Fruit fly (Drosophila melanogaster) whole organism, adult: ENCODE results near the gene GC2.

Experiments used
- CG11617 ChIP-seq: fragments of 200-800 bp; sonication (Bioruptor generic); optimal IDR thresholded peaks from 2 replicates; lab custom pipeline; 2017; ENCODE audit warnings: mild to moderate bottlenecking, missing biosample characterization, missing genetic modification reagents, missing genetic modification characterization
- CG12768 ChIP-seq: fragments of 200-800 bp; sonication (Bioruptor generic); optimal IDR thresholded peaks from 2 replicates; lab custom pipeline; 2017; ENCODE audit warnings: missing biosample characterization, missing genetic modification characterization, mild to moderate bottlenecking, moderate library complexity, missing genetic modification reagents
- CG14711 ChIP-seq: fragments of 200-800 bp; sonication (Bioruptor generic); optimal IDR thresholded peaks from 2 replicates; lab custom pipeline; 2018; ENCODE audit warnings: missing biosample characterization, mild to moderate bottlenecking, missing genetic modification characterization, moderate library complexity
- CG1620 ChIP-seq: fragments of 200-800 bp; sonication (Bioruptor generic); optimal IDR thresholded peaks from 2 replicates; lab custom pipeline; 2016; ENCODE audit warnings: missing biosample characterization, missing genetic modification characterization
- CG33017 ChIP-seq: fragments of 200-800 bp; sonication (Bioruptor generic); optimal IDR thresholded peaks from 2 replicates; lab custom pipeline; 2018; ENCODE audit warnings: missing biosample characterization, mild to moderate bottlenecking, missing genetic modification characterization, moderate library complexity
- CG5204 ChIP-seq: fragments of 200-800 bp; sonication (Bioruptor generic); optimal IDR thresholded peaks from 2 replicates; lab custom pipeline; 2016; ENCODE audit warnings: missing biosample characterization, missing genetic modification characterization
- CG7045 ChIP-seq: fragments of 200-800 bp; sonication (Bioruptor generic); optimal IDR thresholded peaks from 2 replicates; lab custom pipeline; 2017; ENCODE audit warnings: missing biosample characterization, mild to moderate bottlenecking, missing genetic modification characterization
- CG7101 ChIP-seq: fragments of 200-800 bp; sonication (Bioruptor generic); optimal IDR thresholded peaks from 2 replicates; lab custom pipeline; 2018; ENCODE audit warnings: missing biosample characterization, mild to moderate bottlenecking, missing genetic modification characterization, moderate library complexity
- Clk ChIP-seq: fragments of 200-800 bp; sonication (Bioruptor generic); optimal IDR thresholded peaks from 2 replicates; lab custom pipeline; 2017; ENCODE audit warnings: missing biosample characterization, missing genetic modification characterization
- Crg-1 ChIP-seq: fragments of 200-800 bp; sonication (Bioruptor generic); optimal IDR thresholded peaks from 2 replicates; lab custom pipeline; 2016; ENCODE audit warnings: missing biosample characterization, missing genetic modification characterization
- Hr96 ChIP-seq: fragments of 200-800 bp; sonication (Bioruptor generic); optimal IDR thresholded peaks from 2 replicates; lab custom pipeline; 2016; ENCODE audit warnings: missing biosample characterization, missing genetic modification characterization
- Mnt ChIP-seq: fragments of 200-800 bp; sonication (Bioruptor generic); optimal IDR thresholded peaks from 2 replicates; lab custom pipeline; 2016; ENCODE audit warnings: missing biosample characterization, mild to moderate bottlenecking, missing genetic modification characterization
- bab1 ChIP-seq: fragments of 200-800 bp; sonication (Bioruptor generic); optimal IDR thresholded peaks from 3 replicates; lab custom pipeline; 2019; ENCODE audit warnings: missing biosample characterization, mild to moderate bottlenecking, missing genetic modification characterization, moderate library complexity
- cic ChIP-seq: fragments of 200-800 bp; sonication (Bioruptor generic); optimal IDR thresholded peaks from 2 replicates; lab custom pipeline; 2017; ENCODE audit warnings: missing biosample characterization, mild to moderate bottlenecking, missing genetic modification characterization, moderate library complexity
- cnc ChIP-seq, 2 experiments: fragments of >200 bp; optimal IDR thresholded peaks; 2 replicates each; lab custom pipeline; 2017
- kay ChIP-seq: fragments of 200-800 bp; sonication (Bioruptor generic); peaks from one replicate; lab custom pipeline; 2016; ENCODE audit warnings: missing biosample characterization, missing genetic modification characterization, borderline replicate concordance
- ovo ChIP-seq: fragments of 200-800 bp; sonication (Bioruptor generic); optimal IDR thresholded peaks from 2 replicates; lab custom pipeline; 2016; ENCODE audit warnings: missing biosample characterization, missing genetic modification characterization
- pad ChIP-seq: fragments of 200-800 bp; sonication (Bioruptor generic); optimal IDR thresholded peaks from 3 replicates; lab custom pipeline; 2017; ENCODE audit warnings: missing biosample characterization, missing genetic modification characterization, mild to moderate bottlenecking, moderate library complexity, missing genetic modification reagents
- tj ChIP-seq: fragments of 200-800 bp; sonication (Bioruptor generic); optimal IDR thresholded peaks from 3 replicates; lab custom pipeline; 2017; ENCODE audit warnings: missing biosample characterization, mild to moderate bottlenecking, missing genetic modification characterization, moderate library complexity
- toe ChIP-seq: fragments of 200-800 bp; sonication (Bioruptor generic); optimal IDR thresholded peaks from 2 replicates; lab custom pipeline; 2016; ENCODE audit warnings: missing biosample characterization, missing genetic modification characterization

The GC2 gene

DNA sequence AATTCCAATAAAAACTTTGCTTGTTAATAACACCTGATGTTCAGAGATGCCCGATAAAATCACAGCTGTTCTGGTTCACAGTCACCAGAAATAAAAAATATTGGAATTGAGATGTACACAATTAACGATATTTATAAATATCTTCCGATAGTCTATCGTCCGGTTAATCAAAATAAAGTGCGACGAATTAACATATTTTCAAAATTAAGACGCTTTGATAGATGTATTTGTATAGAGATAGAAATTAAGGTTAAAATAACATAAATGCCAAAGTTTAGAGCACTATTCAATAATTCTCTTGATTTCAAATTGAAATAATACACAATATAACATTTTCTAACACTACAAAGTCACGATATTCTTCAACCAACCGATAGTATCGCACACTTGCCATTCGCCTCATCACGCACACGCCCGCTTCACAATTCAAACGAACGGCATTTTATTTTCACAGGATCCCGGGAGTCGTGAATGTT is 8.7 kb upstream of the GC2 start, which contains the start of the genes CG3281 and aurA:
CG3281 (minus strand) TSS at position 67 of the 476 bp plus-strand sequence.
aurA (plus strand) TSS at position 386 of the 476 bp plus-strand sequence.
- TF ChIP-seq cnc (optimal IDR thresholded peaks at IDR 0.05; lab: Kevin White, UChicago) (no peak), Mnt (GFP tag; lab: Kevin White, UChicago) (peak; percentile 58), CG7101 (tag; lab: Kevin White, UChicago) (peak; percentile 80), CG5204 (GFP tag; lab: Kevin White, UChicago) (peak; percentile 90), pad (GFP tag; lab: Kevin White, UChicago) (peak; percentile 72), CG14711 (tag; lab: Kevin White, UChicago) (peak; percentile 69), tj (peak; percentile 47), cic (peak; percentile 7), Hr96 (GFP tag; lab: Kevin White, UChicago) (peak; percentile 83), CG12768 (GFP tag; lab: Kevin White, UChicago) (peak; percentile 60), kay (no peak), CG11617 (GFP tag; lab: Kevin White, UChicago) (peak; percentile 81), ovo (GFP tag; lab: Kevin White, UChicago) (peak; percentile 86), CG7045 (GFP tag; lab: Kevin White, UChicago) (peak; percentile 54), CG1620 (GFP tag; lab: Kevin White, UChicago) (peak; percentile 93), CG33017 (tag; lab: Kevin White, UChicago) (peak; percentile 48), Clk (GFP tag; lab: Kevin White, UChicago) (peak; percentile 80), toe (GFP tag; lab: Kevin White, UChicago) (peak; percentile 94), Crg-1 (peak; percentile 81), bab1 (GFP tag; lab: Kevin White, UChicago) (peak; percentile 91)

- TF ChIP-seq CG14711 (tag; lab: Kevin White, UChicago) (no peak), Clk (GFP tag; lab: Kevin White, UChicago) (no peak), CG7101 (tag; lab: Kevin White, UChicago) (no peak), cic (no peak), Hr96 (GFP tag; lab: Kevin White, UChicago) (no peak), Mnt (GFP tag; lab: Kevin White, UChicago) (no peak), bab1 (GFP tag; lab: Kevin White, UChicago) (no peak), CG33017 (tag; lab: Kevin White, UChicago) (no peak), CG12768 (GFP tag; lab: Kevin White, UChicago) (no peak), kay (no peak), CG11617 (GFP tag; lab: Kevin White, UChicago) (no peak), pad (GFP tag; lab: Kevin White, UChicago) (no peak), CG5204 (GFP tag; lab: Kevin White, UChicago) (no peak)
Observed at dm6 chr3R:11964000-11964399, 7.5 kb upstream of the GC2 start.

DNA sequence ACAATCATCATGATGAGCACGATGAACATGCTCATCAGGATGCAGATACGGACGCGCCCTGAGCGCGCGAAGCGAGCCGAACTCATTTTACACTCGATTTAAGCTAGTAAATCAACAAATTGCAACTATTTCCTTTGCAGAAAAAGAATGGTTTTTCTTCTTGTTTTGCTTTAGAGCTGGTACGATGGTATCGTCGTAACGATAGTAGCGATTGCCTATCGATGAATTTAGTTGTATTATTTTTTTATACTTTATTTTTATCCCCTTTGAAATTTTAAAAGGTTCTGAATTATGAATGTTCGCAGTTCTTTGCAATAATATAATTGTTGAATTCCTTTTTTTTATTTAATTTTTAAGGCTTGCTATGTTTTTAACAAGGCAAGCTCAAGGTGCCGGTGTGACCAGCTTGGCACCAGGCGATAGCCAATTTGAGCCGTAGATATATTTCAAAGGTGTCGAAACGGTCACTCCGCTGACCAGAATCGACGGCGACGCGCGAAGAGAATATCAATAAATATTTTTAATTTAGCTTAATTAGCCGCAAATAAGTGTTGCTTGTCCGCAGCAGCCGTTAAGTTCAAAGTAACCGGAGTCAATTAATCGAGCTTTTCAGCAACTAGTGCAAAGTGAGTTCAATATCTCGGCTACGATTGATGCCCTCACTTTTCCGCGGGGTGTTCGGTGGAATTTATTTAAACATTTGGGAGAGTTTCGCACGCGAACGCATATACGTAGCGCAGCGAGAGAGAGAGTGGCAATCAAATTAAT is 4.0 kb upstream of the GC2 start, which contains the start of the genes CG12213 and GC1:
CG12213 (minus strand) TSS at position 430 of the 768 bp plus-strand sequence.
GC1 (plus strand) TSS at position 447 of the 768 bp plus-strand sequence.
- TF ChIP-seq toe (GFP tag; lab: Kevin White, UChicago), result peak; percentile 62
- TF ChIP-seq bab1 (GFP tag; lab: Kevin White, UChicago), result peak; percentile 56
- TF ChIP-seq CG11617 (GFP tag; lab: Kevin White, UChicago), result peak; percentile 46
- peak; percentile 39 for TF ChIP-seq CG7101 (tag; lab: Kevin White, UChicago)
- peak; percentile 24 for TF ChIP-seq Mnt (GFP tag; lab: Kevin White, UChicago)
- TF ChIP-seq cic, result no peak
- no peak for TF ChIP-seq Clk (GFP tag; lab: Kevin White, UChicago)
- TF ChIP-seq pad (GFP tag; lab: Kevin White, UChicago), result no peak
- no peak for TF ChIP-seq CG33017 (tag; lab: Kevin White, UChicago)
- TF ChIP-seq CG14711 (tag; lab: Kevin White, UChicago), result peak; percentile 30
- TF ChIP-seq kay, result no peak
- no peak for TF ChIP-seq tj
- TF ChIP-seq cnc (optimal IDR thresholded peaks at IDR 0.05; lab: Kevin White, UChicago), result no peak
- TF ChIP-seq Crg-1, result no peak
- TF ChIP-seq CG7045 (GFP tag; lab: Kevin White, UChicago), result no peak
- no peak for TF ChIP-seq ovo (GFP tag; lab: Kevin White, UChicago)
- TF ChIP-seq CG5204 (GFP tag; lab: Kevin White, UChicago), result peak; percentile 53
- TF ChIP-seq Hr96 (GFP tag; lab: Kevin White, UChicago), result peak; percentile 7
- peak; percentile 32 for TF ChIP-seq CG1620 (GFP tag; lab: Kevin White, UChicago)
- no peak for TF ChIP-seq CG12768 (GFP tag; lab: Kevin White, UChicago)

DNA sequence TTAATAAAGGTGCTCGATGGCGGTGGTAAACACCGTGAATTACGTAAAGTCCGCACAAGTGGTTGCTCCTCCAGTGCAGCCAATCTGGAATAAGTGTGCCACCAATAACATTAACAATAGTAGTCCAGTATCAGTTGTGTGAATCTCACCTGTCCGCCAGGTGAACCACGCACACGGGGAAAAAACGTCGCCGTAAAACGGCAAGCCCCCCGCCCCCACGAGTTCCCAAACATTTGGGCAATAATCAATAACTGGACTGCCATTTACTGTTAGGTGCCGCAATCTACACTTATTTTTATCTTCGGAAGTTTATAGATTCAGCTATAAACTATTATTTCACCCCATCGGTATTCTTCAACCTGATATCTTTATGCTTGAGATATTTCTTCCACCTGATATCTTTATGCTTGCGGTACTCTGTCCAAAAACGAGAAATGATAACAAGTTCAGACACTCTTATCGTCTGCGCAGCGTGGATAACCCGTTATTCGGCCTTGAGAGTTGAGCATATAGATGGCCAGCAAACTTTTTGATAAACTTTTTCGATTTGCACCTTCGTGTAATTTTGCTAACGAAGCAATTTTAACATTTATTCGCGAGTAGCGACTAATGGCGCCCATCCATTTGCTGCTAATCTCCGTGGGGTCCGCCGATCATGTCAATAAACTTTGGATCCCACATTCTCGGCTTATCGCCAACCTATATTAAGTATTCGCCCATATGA is 3.3 kb upstream of the GC2 start:
- TF ChIP-seq Mnt (GFP tag; lab: Kevin White, UChicago) (peak; percentile 8), Hr96 (GFP tag; lab: Kevin White, UChicago) (no peak), Clk (GFP tag; lab: Kevin White, UChicago) (no peak), toe (GFP tag; lab: Kevin White, UChicago) (no peak), CG33017 (tag; lab: Kevin White, UChicago) (no peak), CG12768 (GFP tag; lab: Kevin White, UChicago) (peak; percentile 28), CG7101 (tag; lab: Kevin White, UChicago) (no peak), ovo (GFP tag; lab: Kevin White, UChicago) (peak; percentile 83), tj (peak; percentile 69), cic (peak; percentile 52)
